Worm (Caenorhabditis elegans): ENCODE data around the gene str-177.

The str-177 gene

DNA sequence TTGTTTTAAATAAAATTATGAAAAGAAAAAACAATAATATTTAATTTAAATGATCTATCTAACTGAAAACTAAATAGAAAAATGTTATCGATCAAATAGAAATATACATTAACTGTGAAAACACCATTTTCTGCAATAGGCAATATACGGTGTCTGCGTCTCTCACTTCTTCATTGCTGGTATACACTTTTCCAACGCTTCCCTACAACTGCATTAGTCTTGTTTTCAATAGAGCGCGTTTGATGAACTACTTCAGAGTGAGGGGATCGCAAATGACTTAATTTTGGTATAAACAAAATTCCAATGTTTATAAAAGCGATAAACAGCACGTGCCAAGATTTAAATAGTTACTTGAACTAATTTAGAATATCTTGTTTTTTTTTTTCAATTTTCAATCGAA is 13.7 kb upstream of the str-177 start:
- TF ChIP-seq mdl-1 (tag; optimal IDR thresholded peaks at IDR 0.05) (peak in 1 of 2 experiments; percentile 27), nhr-21 (tag; optimal IDR thresholded peaks at IDR 0.05) (peak; percentile 30), lin-39 (tag; optimal IDR thresholded peaks at IDR 0.05) (no peak), nhr-10 (tag; optimal IDR thresholded peaks at IDR 0.05) (no peak), lin-11 (tag; optimal IDR thresholded peaks at IDR 0.05) (no peak), nhr-23 (tag; optimal IDR thresholded peaks at IDR 0.05) (no peak), zag-1 (tag; optimal IDR thresholded peaks at IDR 0.05) (no peak), mab-5 (tag; optimal IDR thresholded peaks at IDR 0.05) (no peak), nhr-77 (tag; optimal IDR thresholded peaks at IDR 0.05) (no peak), dmd-4 (tag; optimal IDR thresholded peaks at IDR 0.05) (no peak), nhr-237 (tag; optimal IDR thresholded peaks at IDR 0.05) (no peak), nhr-6 (tag; optimal IDR thresholded peaks at IDR 0.05) (peak; percentile 29), ZK546.5 (tag; optimal IDR thresholded peaks at IDR 0.05) (no peak), nhr-25 (tag; optimal IDR thresholded peaks at IDR 0.05) (no peak), C34F6.9 (tag; optimal IDR thresholded peaks at IDR 0.05) (peak; percentile 89), unc-62 (GFP tag; optimal IDR thresholded peaks at IDR 0.05) (no peak), alr-1 (tag; optimal IDR thresholded peaks at IDR 0.05) (no peak), ztf-11 (tag; optimal IDR thresholded peaks at IDR 0.05) (no peak), ztf-4 (tag; optimal IDR thresholded peaks at IDR 0.05) (no peak), ceh-16 (tag; optimal IDR thresholded peaks at IDR 0.05) (no peak), unc-39 (tag; optimal IDR thresholded peaks at IDR 0.05) (no peak), lsy-2 (tag; optimal IDR thresholded peaks at IDR 0.05) (peak in 1 of 2 experiments; percentile 82), skn-1 (tag; optimal IDR thresholded peaks at IDR 0.05) (no peak), R02D3.7 (tag; optimal IDR thresholded peaks at IDR 0.05) (no peak), F13H6.1 (tag; optimal IDR thresholded peaks at IDR 0.05) (peak; percentile 21), sem-4 (tag; optimal IDR thresholded peaks at IDR 0.05) (no peak), elt-3 (tag; optimal IDR thresholded peaks at IDR 0.05) (no peak), lin-13 (GFP tag; optimal IDR thresholded peaks at IDR 0.05) (peak; percentile 55), nhr-129 (tag; optimal IDR thresholded peaks at IDR 0.05) (peak; percentile 80), snpc-4 (tag; optimal IDR thresholded peaks at IDR 0.05) (peak; percentile 18), unc-55 (GFP tag; optimal IDR thresholded peaks at IDR 0.05) (peak; percentile 91), peb-1 (tag; optimal IDR thresholded peaks at IDR 0.05) (no peak), elt-1 (tag; optimal IDR thresholded peaks at IDR 0.05) (no peak), nhr-12 (tag; optimal IDR thresholded peaks at IDR 0.05) (no peak), mbf-1 (tag; optimal IDR thresholded peaks at IDR 0.05) (no peak), gmeb-1 (tag; optimal IDR thresholded peaks at IDR 0.05) (peak; percentile 47), sma-3 (GFP tag; optimal IDR thresholded peaks at IDR 0.05) (peak; percentile 16), crh-2 (tag; optimal IDR thresholded peaks at IDR 0.05) (peak; percentile 77), sma-9 (GFP tag; optimal IDR thresholded peaks at IDR 0.05) (peak; percentile 51), sma-9 (tag; optimal IDR thresholded peaks at IDR 0.05) (no peak), blmp-1 (tag; optimal IDR thresholded peaks at IDR 0.05; ENCODE audit: insufficient read depth) (no peak), aly-2 (tag; optimal IDR thresholded peaks at IDR 0.05) (no peak), fos-1 (tag; optimal IDR thresholded peaks at IDR 0.05) (peak; percentile 92), ama-1 (optimal IDR thresholded peaks at IDR 0.05) (no peak), egl-27 (tag; optimal IDR thresholded peaks at IDR 0.05) (no peak), ceh-82 (tag; optimal IDR thresholded peaks at IDR 0.05) (no peak), Y55F3AM.14 (GFP tag; optimal IDR thresholded peaks at IDR 0.05) (no peak), nhr-11 (tag; optimal IDR thresholded peaks at IDR 0.05) (no peak), ztf-1 (GFP tag; conservative IDR thresholded peaks at IDR 0.05) (no peak)
